Worm (Caenorhabditis elegans) whole organism, mixed stage, embryonic: ENCODE results near the gene T26E4.2.

Source experiments
- M03D4.4 ChIP-seq: sonication (generic microtip); optimal IDR thresholded peaks from 2 replicates; lab custom pipeline; 2017; ENCODE audit warnings: mild to moderate bottlenecking, missing genetic modification characterization, missing compliant biosample characterization
- bed-3 ChIP-seq: fragments of 200-800 bp; sonication (Bioruptor generic); optimal IDR thresholded peaks from 3 replicates; lab custom pipeline; 2018; ENCODE audit warnings: mild to moderate bottlenecking, missing genetic modification characterization, moderate library complexity, missing compliant biosample characterization
- blmp-1 ChIP-seq: fragments of 150-350 bp; optimal IDR thresholded peaks from 2 replicates; lab custom pipeline; 2014; ENCODE audit warnings: missing biosample characterization, missing genetic modification characterization
- ceh-39 ChIP-seq: fragments of 150-350 bp; optimal IDR thresholded peaks from 2 replicates; lab custom pipeline; 2014; ENCODE audit warnings: missing biosample characterization, missing genetic modification characterization
- ceh-43 ChIP-seq: fragments of 200-800 bp; sonication (Bioruptor generic); optimal IDR thresholded peaks from 2 replicates; lab custom pipeline; 2018; ENCODE audit warnings: mild to moderate bottlenecking, missing genetic modification characterization, moderate library complexity, missing compliant biosample characterization
- ceh-83 ChIP-seq: fragments of 200-800 bp; sonication (Bioruptor generic); optimal IDR thresholded peaks from 2 replicates; lab custom pipeline; 2018; ENCODE audit warnings: mild to moderate bottlenecking, missing genetic modification characterization, missing compliant biosample characterization
- cnd-1 ChIP-seq: fragments of 200-800 bp; sonication (Bioruptor generic); optimal IDR thresholded peaks from 2 replicates; lab custom pipeline; 2018; ENCODE audit warnings: mild to moderate bottlenecking, missing genetic modification characterization, missing compliant biosample characterization
- drap-1 ChIP-seq: fragments of 200-800 bp; sonication (Bioruptor generic); optimal IDR thresholded peaks from 3 replicates; lab custom pipeline; 2018; ENCODE audit warnings: mild to moderate bottlenecking, missing genetic modification characterization, missing compliant biosample characterization
- elt-1 ChIP-seq: sonication (generic microtip); optimal IDR thresholded peaks from 2 replicates; lab custom pipeline; 2017; ENCODE audit warnings: missing genetic modification characterization, mild to moderate bottlenecking, missing compliant biosample characterization, antibody characterized with exemption, moderate library complexity, borderline replicate concordance; ENCODE audit not compliant: insufficient read depth
- flh-1 ChIP-seq: fragments of 200-800 bp; sonication (Bioruptor generic); optimal IDR thresholded peaks from 2 replicates; lab custom pipeline; 2018; ENCODE audit warnings: mild to moderate bottlenecking, missing genetic modification characterization, moderate library complexity, missing compliant biosample characterization
- ham-2 ChIP-seq: fragments of 200-800 bp; sonication (Bioruptor generic); optimal IDR thresholded peaks from 2 replicates; lab custom pipeline; 2018; ENCODE audit warnings: mild to moderate bottlenecking, missing genetic modification characterization, missing compliant biosample characterization
- lin-13 ChIP-seq: fragments of 150-350 bp; optimal IDR thresholded peaks from 2 replicates; lab custom pipeline; 2014; ENCODE audit warnings: missing biosample characterization, missing genetic modification characterization
- lin-32 ChIP-seq: fragments of 200-800 bp; sonication (Bioruptor generic); optimal IDR thresholded peaks from 2 replicates; lab custom pipeline; 2018; ENCODE audit warnings: mild to moderate bottlenecking, missing genetic modification characterization, missing compliant biosample characterization
- mab-5 ChIP-seq: fragments of 150-350 bp; optimal IDR thresholded peaks from 2 replicates; lab custom pipeline; 2014; ENCODE audit warnings: missing biosample characterization, missing genetic modification characterization
- mep-1 ChIP-seq: fragments of 150-350 bp; optimal IDR thresholded peaks from 2 replicates; lab custom pipeline; 2017; ENCODE audit warnings: missing biosample characterization, missing genetic modification reagents, missing genetic modification characterization, inconsistent platforms
- mls-2 ChIP-seq: sonication (generic microtip); optimal IDR thresholded peaks from 2 replicates; lab custom pipeline; 2016; ENCODE audit warnings: mild to moderate bottlenecking, missing genetic modification characterization, moderate library complexity, missing compliant biosample characterization
- nhr-12 ChIP-seq: fragments of 150-350 bp; optimal IDR thresholded peaks from 2 replicates; lab custom pipeline; 2014; ENCODE audit warnings: missing biosample characterization, missing genetic modification characterization
- nhr-2 ChIP-seq: fragments of 150-350 bp; optimal IDR thresholded peaks from 2 replicates; lab custom pipeline; 2014; ENCODE audit warnings: missing biosample characterization, missing genetic modification characterization
- nhr-237 ChIP-seq: fragments of 150-350 bp; optimal IDR thresholded peaks from 2 replicates; lab custom pipeline; 2014; ENCODE audit warnings: missing biosample characterization, missing genetic modification characterization
- nhr-28 ChIP-seq: fragments of 150-350 bp; optimal IDR thresholded peaks from 2 replicates; lab custom pipeline; 2014; ENCODE audit warnings: missing biosample characterization, missing genetic modification characterization
- nhr-76 ChIP-seq: sonication (generic microtip); optimal IDR thresholded peaks from 2 replicates; lab custom pipeline; 2017; ENCODE audit warnings: missing biosample characterization, missing genetic modification characterization
- pha-4 ChIP-seq: fragments of 150-350 bp; optimal IDR thresholded peaks from 2 replicates; lab custom pipeline; 2018; ENCODE audit warnings: missing biosample characterization, missing genetic modification reagents, missing genetic modification characterization
- sem-2 ChIP-seq: fragments of 200-800 bp; sonication (Bioruptor generic); optimal IDR thresholded peaks from 2 replicates; lab custom pipeline; 2018; ENCODE audit warnings: mild to moderate bottlenecking, missing genetic modification characterization, missing compliant biosample characterization
- snpc-4 ChIP-seq: fragments of 150-350 bp; optimal IDR thresholded peaks from 2 replicates; lab custom pipeline; 2014; ENCODE audit warnings: missing biosample characterization, missing genetic modification characterization
- sptf-1 ChIP-seq: sonication (generic microtip); optimal IDR thresholded peaks from 2 replicates; lab custom pipeline; 2017; ENCODE audit warnings: mild to moderate bottlenecking, missing genetic modification characterization, moderate library complexity, missing compliant biosample characterization
- tbx-8 ChIP-seq: fragments of 200-800 bp; sonication (Bioruptor generic); optimal IDR thresholded peaks from 2 replicates; lab custom pipeline; 2018; ENCODE audit warnings: mild to moderate bottlenecking, missing genetic modification characterization, moderate library complexity, missing compliant biosample characterization
- unc-120 ChIP-seq: sonication (generic microtip); optimal IDR thresholded peaks from 2 replicates; lab custom pipeline; 2017; ENCODE audit warnings: missing genetic modification characterization, missing compliant biosample characterization; ENCODE audit not compliant: poor library complexity, severe bottlenecking
- unc-39 ChIP-seq: fragments of 150-350 bp; optimal IDR thresholded peaks from 2 replicates; lab custom pipeline; 2014; ENCODE audit warnings: missing biosample characterization, missing genetic modification characterization
- unc-62 ChIP-seq: fragments of 150-350 bp; optimal IDR thresholded peaks from 2 replicates; lab custom pipeline; 2014; ENCODE audit warnings: missing biosample characterization, missing genetic modification reagents, missing genetic modification characterization
- zip-8 ChIP-seq: fragments of 150-350 bp; optimal IDR thresholded peaks from 2 replicates; lab custom pipeline; 2014; ENCODE audit warnings: missing biosample characterization, missing genetic modification characterization
- ztf-11 ChIP-seq: fragments of 150-350 bp; optimal IDR thresholded peaks from 2 replicates; lab custom pipeline; 2014; ENCODE audit warnings: missing biosample characterization, missing genetic modification characterization

The T26E4.2 gene

DNA sequence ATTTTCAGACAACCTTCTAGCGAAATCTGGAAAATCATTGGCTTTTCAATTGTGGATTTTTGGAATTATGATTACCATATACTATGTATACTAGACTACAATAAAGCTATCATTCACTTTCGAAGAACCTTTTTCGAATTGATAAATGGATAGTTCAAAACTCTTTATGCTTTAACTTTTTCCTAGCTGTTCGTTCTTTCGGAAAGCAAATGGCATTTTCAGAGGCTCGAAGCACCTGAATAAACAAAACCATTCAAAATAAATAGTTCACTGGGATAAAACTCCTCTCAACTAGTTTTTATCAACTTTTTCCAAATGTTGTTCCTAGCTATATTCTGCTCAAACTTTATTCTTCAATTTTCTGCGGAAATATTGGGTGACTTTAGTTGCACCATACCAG is at the start of gene T26E4.2:
Gene T26E4.2, plus strand, starts transcription at position 301 of the 400 bp plus-strand sequence.
- TF ChIP-seq ham-2 (no peak), lin-32 (GFP tag; lab: Kevin White, UChicago) (no peak), mab-5 (tag; lab: Kevin White, UChicago) (no peak), tbx-8 (GFP tag; lab: Kevin White, UChicago) (no peak), unc-39 (tag; lab: Kevin White, UChicago) (no peak), sem-2 (no peak), nhr-76 (tag; lab: Kevin White, UChicago) (no peak), blmp-1 (tag; lab: Kevin White, UChicago) (no peak), pha-4 (tag; lab: Kevin White, UChicago) (no peak), unc-62 (GFP tag; lab: Kevin White, UChicago) (no peak), M03D4.4 (tag; lab: Kevin White, UChicago) (no peak), drap-1 (no peak)

ce11 chrV:15732209-15732608 is 49.0 kb upstream of the T26E4.2 start, which contains the start of gene str-38:
str-38 (minus strand) TSS chrV:15732309.
- TF ChIP-seq ceh-43 (no peak), mls-2 (tag; lab: Kevin White, UChicago) (no peak), mab-5 (tag; lab: Kevin White, UChicago) (no peak), sptf-1 (tag; lab: Kevin White, UChicago) (no peak), ham-2 (no peak), lin-32 (GFP tag; lab: Kevin White, UChicago) (no peak), mep-1 (tag; lab: Kevin White, UChicago) (no peak), ceh-39 (tag; lab: Kevin White, UChicago) (no peak), nhr-28 (tag; lab: Kevin White, UChicago) (no peak), pha-4 (tag; lab: Kevin White, UChicago) (no peak), elt-1 (tag; lab: Kevin White, UChicago) (no peak), unc-39 (tag; lab: Kevin White, UChicago) (no peak), unc-120 (tag; lab: Kevin White, UChicago) (no peak), flh-1 (no peak), lin-13 (no peak), unc-62 (GFP tag; lab: Kevin White, UChicago) (no peak), nhr-237 (tag; lab: Kevin White, UChicago) (no peak), bed-3 (GFP tag; lab: Kevin White, UChicago) (no peak), nhr-76 (tag; lab: Kevin White, UChicago) (no peak)
- TF ChIP-seq, all 35 proteins: peak for 0

DNA sequence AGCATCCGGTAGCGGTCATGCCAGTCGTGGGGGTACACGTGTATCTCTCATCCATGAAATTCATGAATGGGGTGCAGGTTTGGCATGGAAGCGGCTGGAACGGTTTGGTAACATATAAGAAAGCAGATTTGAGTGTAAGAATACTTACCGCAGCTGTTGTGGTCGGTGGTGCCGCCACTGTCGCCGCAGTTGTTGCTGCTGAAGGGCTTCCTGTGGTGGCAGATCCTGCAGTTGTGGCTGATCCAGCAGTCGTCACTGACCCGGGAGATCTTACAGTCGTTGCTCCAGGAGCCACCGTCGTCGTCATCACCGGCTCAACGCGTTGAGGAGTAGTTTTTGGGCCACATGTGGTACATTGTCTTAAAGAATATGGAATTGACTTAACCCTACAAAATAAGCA is 48.2 kb upstream of the T26E4.2 start:
- TF ChIP-seq nhr-2 (tag; lab: Kevin White, UChicago) (no peak), M03D4.4 (tag; lab: Kevin White, UChicago) (no peak)

DNA sequence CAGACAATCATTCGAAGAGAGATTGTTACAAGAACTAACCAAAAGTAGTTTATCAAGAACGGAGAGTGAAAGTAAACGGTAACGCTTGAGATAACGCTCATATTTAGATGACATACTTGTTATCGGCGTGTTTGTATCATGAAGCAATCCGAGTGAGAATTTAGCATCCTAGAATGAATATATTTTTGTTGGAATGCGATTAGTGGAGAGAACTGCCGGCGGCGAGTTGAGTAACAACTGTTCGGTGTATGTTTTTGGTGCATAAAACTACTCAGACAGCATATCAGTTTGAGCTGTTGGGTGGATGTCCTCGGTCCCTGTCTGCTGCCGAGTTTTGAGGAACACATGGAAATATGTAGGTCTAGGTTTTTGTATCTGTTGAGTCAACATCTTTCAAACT is 47.6 kb upstream of the T26E4.2 start, which contains the start of gene T23D5.3:
Gene T23D5.3, minus strand, starts transcription at position 101 of the 400 bp plus-strand sequence.
- TF ChIP-seq blmp-1 (tag; lab: Kevin White, UChicago) (no peak), mab-5 (tag; lab: Kevin White, UChicago) (no peak), lin-32 (GFP tag; lab: Kevin White, UChicago) (no peak), snpc-4 (no peak), cnd-1 (no peak)

ce11 chrV:15735720-15736119 is 45.5 kb upstream of the T26E4.2 start, which contains the start of gene str-27:
str-27 (minus strand) TSS chrV:15735820.
- TF ChIP-seq nhr-237 (tag; lab: Kevin White, UChicago) = no peak
- TF ChIP-seq nhr-2 (tag; lab: Kevin White, UChicago) = no peak
- no peak for TF ChIP-seq ceh-83 (GFP tag; lab: Kevin White, UChicago)
- no peak for TF ChIP-seq sptf-1 (tag; lab: Kevin White, UChicago)
- no peak for TF ChIP-seq lin-32 (GFP tag; lab: Kevin White, UChicago)
- TF ChIP-seq mep-1 (tag; lab: Kevin White, UChicago) = no peak
- TF ChIP-seq cnd-1 = no peak
- no peak for TF ChIP-seq mls-2 (tag; lab: Kevin White, UChicago)
- no peak for TF ChIP-seq drap-1
- TF ChIP-seq bed-3 (GFP tag; lab: Kevin White, UChicago) = no peak
- no peak for TF ChIP-seq tbx-8 (GFP tag; lab: Kevin White, UChicago)
- TF ChIP-seq snpc-4 = no peak
- no peak for TF ChIP-seq unc-62 (GFP tag; lab: Kevin White, UChicago)
- TF ChIP-seq nhr-12 (tag; lab: Kevin White, UChicago) = no peak
- no peak for TF ChIP-seq ztf-11 (tag; lab: Kevin White, UChicago)
- no peak for TF ChIP-seq pha-4 (tag; lab: Kevin White, UChicago)
- TF ChIP-seq M03D4.4 (tag; lab: Kevin White, UChicago) = no peak
- TF ChIP-seq zip-8 (tag; lab: Kevin White, UChicago) = no peak
- TF ChIP-seq, all 35 proteins: peak for 0
